Worm (Caenorhabditis elegans): ENCODE results near the gene slc-17.7.

The slc-17.7 gene

ce11 chrV:9262708-9263107 lies 3.6 kb downstream of the slc-17.7 start:
- no peak for TF ChIP-seq ceh-48 (tag; optimal IDR thresholded peaks at IDR 0.05)
- no peak for TF ChIP-seq ceh-6 (GFP tag; optimal IDR thresholded peaks at IDR 0.05)
- no peak for TF ChIP-seq K02D7.2 (tag; optimal IDR thresholded peaks at IDR 0.05)
- no peak for TF ChIP-seq ceh-9 (tag; optimal IDR thresholded peaks at IDR 0.05)
- TF ChIP-seq hlh-15 (tag; optimal IDR thresholded peaks at IDR 0.05) = no peak
- no peak for TF ChIP-seq ceh-31 (tag; optimal IDR thresholded peaks at IDR 0.05)
- no peak for TF ChIP-seq hlh-13 (GFP tag; optimal IDR thresholded peaks at IDR 0.05)
- TF ChIP-seq nfya-1 (tag; optimal IDR thresholded peaks at IDR 0.05) = no peak
- no peak for TF ChIP-seq zip-5 (tag; optimal IDR thresholded peaks at IDR 0.05)
- TF ChIP-seq C08G9.2 (tag; optimal IDR thresholded peaks at IDR 0.05) = no peak
- no peak for TF ChIP-seq pat-9 (tag; optimal IDR thresholded peaks at IDR 0.05)
- no peak for TF ChIP-seq unc-86 (tag; optimal IDR thresholded peaks at IDR 0.05)

- TF ChIP-seq pha-2 (tag; optimal IDR thresholded peaks at IDR 0.05) = no peak
- TF ChIP-seq che-1 (tag; optimal IDR thresholded peaks at IDR 0.05) = no peak
- TF ChIP-seq tbx-7 (tag; optimal IDR thresholded peaks at IDR 0.05) = no peak
- no peak for TF ChIP-seq Y22D7AL.16 (tag; optimal IDR thresholded peaks at IDR 0.05)
- TF ChIP-seq lin-11 (tag; optimal IDR thresholded peaks at IDR 0.05) = no peak
- no peak for TF ChIP-seq tbx-2 (tag; optimal IDR thresholded peaks at IDR 0.05)
- TF ChIP-seq madf-2 (tag; optimal IDR thresholded peaks at IDR 0.05) = no peak
- TF ChIP-seq unc-3 (GFP tag; conservative IDR thresholded peaks at IDR 0.05) = no peak
- TF ChIP-seq unc-3 (tag; optimal IDR thresholded peaks at IDR 0.05) = no peak
- TF ChIP-seq fax-1 (tag; optimal IDR thresholded peaks at IDR 0.05) = no peak
- no peak for TF ChIP-seq ceh-14 (tag; optimal IDR thresholded peaks at IDR 0.05)
- TF ChIP-seq dmd-4 (tag; optimal IDR thresholded peaks at IDR 0.05; ENCODE audit: borderline replicate concordance) = no peak
- TF ChIP-seq K02D7.2 (tag; optimal IDR thresholded peaks at IDR 0.05) = no peak
- TF ChIP-seq odd-2 (tag; optimal IDR thresholded peaks at IDR 0.05) = no peak
These were observed 4.8 kb downstream of the slc-17.7 start, which contains the start of gene nhr-36 for ce11 chrV:9261492-9261891. Gene nhr-36 (minus strand): TSS chrV:9261592.

- TF ChIP-seq nhr-11 (tag; optimal IDR thresholded peaks at IDR 0.05) (no peak), pha-4 (tag; optimal IDR thresholded peaks at IDR 0.05) (no peak), tbx-2 (tag; optimal IDR thresholded peaks at IDR 0.05) (no peak), pag-3 (tag; optimal IDR thresholded peaks at IDR 0.05; ENCODE audit: borderline replicate concordance) (no peak), pqm-1 (tag; optimal IDR thresholded peaks at IDR 0.05) (no peak), rnt-1 (tag; optimal IDR thresholded peaks at IDR 0.05) (no peak), nfya-1 (tag; optimal IDR thresholded peaks at IDR 0.05) (no peak), che-1 (tag; optimal IDR thresholded peaks at IDR 0.05) (no peak), dve-1 (tag; optimal IDR thresholded peaks at IDR 0.05) (no peak), unc-3 (GFP tag; conservative IDR thresholded peaks at IDR 0.05) (no peak), unc-3 (tag; optimal IDR thresholded peaks at IDR 0.05) (no peak), tbx-7 (tag; optimal IDR thresholded peaks at IDR 0.05) (no peak), ceh-31 (tag; optimal IDR thresholded peaks at IDR 0.05) (no peak), madf-2 (tag; optimal IDR thresholded peaks at IDR 0.05) (no peak), ceh-22 (tag; optimal IDR thresholded peaks at IDR 0.05) (no peak)
These were observed 5.9 kb downstream of the slc-17.7 start for ce11 chrV:9260411-9260810.

ce11 chrV:9257467-9257866 lies 8.8 kb downstream of the slc-17.7 start, which contains the start of gene F07C3.16:
Gene F07C3.16 (minus strand): TSS chrV:9257567.
- TF ChIP-seq ceh-34 (tag; optimal IDR thresholded peaks at IDR 0.05) (no peak), fkh-6 (tag; optimal IDR thresholded peaks at IDR 0.05) (no peak), T23F11.4 (GFP tag; optimal IDR thresholded peaks at IDR 0.05) (no peak), madf-2 (tag; optimal IDR thresholded peaks at IDR 0.05) (no peak), unc-55 (GFP tag; optimal IDR thresholded peaks at IDR 0.05) (no peak), zip-5 (tag; optimal IDR thresholded peaks at IDR 0.05) (no peak), C38D4.7 (GFP tag; optimal IDR thresholded peaks at IDR 0.05) (no peak), pat-9 (tag; optimal IDR thresholded peaks at IDR 0.05) (no peak), sdc-2 (tag; optimal IDR thresholded peaks at IDR 0.05) (no peak), rnt-1 (tag; optimal IDR thresholded peaks at IDR 0.05) (no peak), pros-1 (tag; optimal IDR thresholded peaks at IDR 0.05) (no peak), ceh-9 (tag; optimal IDR thresholded peaks at IDR 0.05) (no peak), ama-1 (optimal IDR thresholded peaks at IDR 0.05) (no peak), sox-2 (GFP tag; IDR thresholded peaks at IDR 0.05) (no peak), ceh-30 (tag; optimal IDR thresholded peaks at IDR 0.05) (no peak), ceh-48 (tag; optimal IDR thresholded peaks at IDR 0.05) (no peak), pag-3 (tag; optimal IDR thresholded peaks at IDR 0.05; ENCODE audit: borderline replicate concordance) (no peak), hlh-8 (tag; optimal IDR thresholded peaks at IDR 0.05) (no peak), ceh-2 (tag; optimal IDR thresholded peaks at IDR 0.05) (no peak), pha-2 (tag; optimal IDR thresholded peaks at IDR 0.05) (no peak)

Data from whole organism, late embryonic.